Fruit fly (Drosophila melanogaster) whole organism, prepupa: Measurements from ENCODE around the gene Pp1-13C.
A peak's percentile ranks its signal among the peaks of the same experiment; 100 is the strongest.

ENCODE experiments used
- CG11294 ChIP-seq: fragments of 200-800 bp; sonication (Bioruptor generic); IDR thresholded peaks from 2 replicates; pipeline ENCODE4 v1.3.6; 2022; ENCODE audit warnings: missing biosample characterization, missing genetic modification characterization
- CG15336 ChIP-seq: fragments of 200-800 bp; sonication (Bioruptor generic); IDR thresholded peaks from 2 replicates; pipeline ENCODE4 v1.3.6; 2022; ENCODE audit warnings: missing biosample characterization, missing genetic modification characterization
- CG3032 ChIP-seq: fragments of 200-800 bp; optimal IDR thresholded peaks from 2 replicates; lab custom pipeline; 2019; ENCODE audit warnings: missing biosample characterization, mild to moderate bottlenecking, missing genetic modification characterization, moderate library complexity
- CG31627 ChIP-seq: fragments of 200-800 bp; sonication (Bioruptor generic); optimal IDR thresholded peaks from 3 replicates; lab custom pipeline; 2016; ENCODE audit warnings: missing biosample characterization, missing genetic modification characterization
- CG6163 ChIP-seq: fragments of 200-800 bp; sonication (Bioruptor generic); IDR thresholded peaks from 3 replicates; pipeline ENCODE4 v1.3.6; 2022; ENCODE audit warnings: missing biosample characterization, missing genetic modification characterization
- Eip78C ChIP-seq: fragments of 200-800 bp; sonication (Bioruptor generic); peaks from one replicate; lab custom pipeline; 2016; ENCODE audit warnings: missing biosample characterization, missing genetic modification characterization
- Ets21C ChIP-seq: fragments of 200-800 bp; sonication (Bioruptor generic); optimal IDR thresholded peaks from 3 replicates; lab custom pipeline; 2016; ENCODE audit warnings: missing biosample characterization, missing genetic modification characterization
- Hr39 ChIP-seq: fragments of 200-800 bp; sonication (Bioruptor generic); optimal IDR thresholded peaks from 2 replicates; lab custom pipeline; 2016; ENCODE audit warnings: missing biosample characterization, missing genetic modification characterization
- Hr4 ChIP-seq: fragments of 200-800 bp; sonication (Bioruptor generic); optimal IDR thresholded peaks from 3 replicates; lab custom pipeline; 2016; ENCODE audit warnings: missing biosample characterization, missing genetic modification characterization
- Lpt ChIP-seq: fragments of 200-800 bp; sonication (Bioruptor generic); optimal IDR thresholded peaks from 3 replicates; lab custom pipeline; 2016; ENCODE audit warnings: missing biosample characterization, missing genetic modification characterization
- Met ChIP-seq: fragments of 200-800 bp; sonication (Bioruptor generic); optimal IDR thresholded peaks from 3 replicates; lab custom pipeline; 2016; ENCODE audit warnings: missing biosample characterization, missing genetic modification characterization
- OdsH ChIP-seq: fragments of 200-800 bp; sonication (Bioruptor generic); optimal IDR thresholded peaks from 3 replicates; lab custom pipeline; 2016; ENCODE audit warnings: missing biosample characterization, missing genetic modification characterization
- Sox14 ChIP-seq: fragments of 200-800 bp; sonication (Bioruptor generic); optimal IDR thresholded peaks from 3 replicates; lab custom pipeline; 2016; ENCODE audit warnings: missing biosample characterization, missing genetic modification characterization
- dac ChIP-seq: fragments of 200-800 bp; sonication (Bioruptor generic); optimal IDR thresholded peaks from 2 replicates; lab custom pipeline; 2017; ENCODE audit warnings: missing biosample characterization, mild to moderate bottlenecking, missing genetic modification characterization
- dsx ChIP-seq: fragments of 200-800 bp; optimal IDR thresholded peaks from 3 replicates; lab custom pipeline; 2019; ENCODE audit warnings: missing biosample characterization, mild to moderate bottlenecking, missing genetic modification characterization, moderate library complexity; ENCODE audit not compliant: poor library complexity, severe bottlenecking
- fd85E ChIP-seq: fragments of 200-800 bp; sonication (Bioruptor generic); optimal IDR thresholded peaks from 3 replicates; lab custom pipeline; 2016; ENCODE audit warnings: missing biosample characterization, missing genetic modification characterization
- net ChIP-seq: fragments of 200-800 bp; sonication (Bioruptor generic); optimal IDR thresholded peaks from 3 replicates; lab custom pipeline; 2016; ENCODE audit warnings: missing biosample characterization, missing genetic modification characterization
- pdm3 ChIP-seq: fragments of 200-800 bp; sonication (Bioruptor generic); optimal IDR thresholded peaks from 3 replicates; lab custom pipeline; 2016; ENCODE audit warnings: missing biosample characterization, missing genetic modification characterization
- spab ChIP-seq: fragments of 200-800 bp; sonication (Bioruptor generic); optimal IDR thresholded peaks from 2 replicates; lab custom pipeline; 2017; ENCODE audit warnings: missing biosample characterization, mild to moderate bottlenecking, missing genetic modification characterization, missing genetic modification reagents
- svp ChIP-seq: fragments of 200-800 bp; sonication (Bioruptor generic); peaks from one replicate; lab custom pipeline; 2016; ENCODE audit warnings: missing biosample characterization, missing genetic modification characterization

Pp1-13C gene

DNA sequence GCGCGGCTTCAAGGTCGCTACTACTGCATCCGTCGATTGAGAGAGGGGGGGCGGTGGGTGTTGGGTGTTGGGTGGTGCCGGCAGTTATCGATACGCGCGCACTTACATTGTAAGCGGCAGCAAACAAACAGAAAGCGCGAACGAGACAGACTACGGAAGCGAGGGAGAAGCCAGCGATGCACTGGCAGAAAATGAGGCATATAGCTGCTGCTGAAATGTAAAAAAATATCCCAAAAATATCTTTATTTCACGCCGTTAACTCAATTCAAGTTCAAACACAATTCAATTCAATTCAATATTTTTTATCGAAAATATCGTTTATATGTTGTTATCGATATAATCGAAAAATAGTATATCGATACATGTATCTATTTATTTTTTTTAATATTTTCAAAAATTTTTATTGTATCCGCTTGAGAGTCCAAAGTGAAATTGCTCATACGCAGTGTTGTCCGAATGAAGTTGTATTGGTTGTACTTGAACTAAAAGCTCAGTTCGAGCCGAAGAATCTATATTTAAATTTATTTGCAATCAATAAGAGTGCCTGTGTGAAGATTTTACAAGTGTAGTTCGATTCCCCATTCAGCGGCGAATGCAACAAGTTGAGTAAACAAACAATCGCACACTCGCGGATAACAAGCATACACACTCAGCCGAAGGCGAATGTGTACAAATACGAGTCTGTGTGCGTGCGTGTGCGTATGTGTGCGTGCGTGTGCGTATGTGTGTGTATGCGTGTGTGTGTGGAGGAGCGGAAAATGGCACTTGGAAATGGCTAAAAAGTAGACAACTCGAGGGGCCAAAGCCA, 48.6 kb downstream of the Pp1-13C start (continued):
- TF ChIP-seq dac (GFP tag; lab: Kevin White, UChicago) (peak; percentile 46), Ets21C (GFP tag; lab: Kevin White, UChicago) (peak; percentile 52), CG15336 (GFP tag; lab: Robert Waterston, UW) (peak; percentile 49; the same call in 1 of the 2 replicates), OdsH (GFP tag; lab: Kevin White, UChicago) (peak; percentile 74), CG11294 (GFP tag; lab: Robert Waterston, UW) (peak; percentile 45; the same call in 1 of the 2 replicates), Hr39 (GFP tag; lab: Kevin White, UChicago) (peak; percentile 57), CG31627 (GFP tag; lab: Kevin White, UChicago) (peak; percentile 55), dsx (GFP tag; lab: Kevin White, UChicago) (peak; percentile 99), spab (GFP tag; lab: Kevin White, UChicago) (peak; percentile 42), pdm3 (GFP tag; lab: Kevin White, UChicago) (peak; percentile 62), Hr4 (GFP tag; lab: Kevin White, UChicago) (peak; percentile 54), Eip78C (GFP tag; lab: Kevin White, UChicago) (peak; percentile 91), svp (GFP tag; lab: Kevin White, UChicago) (peak; percentile 76), fd85E (GFP tag; lab: Kevin White, UChicago) (no peak), Sox14 (GFP tag; lab: Kevin White, UChicago) (peak; percentile 37)

DNA sequence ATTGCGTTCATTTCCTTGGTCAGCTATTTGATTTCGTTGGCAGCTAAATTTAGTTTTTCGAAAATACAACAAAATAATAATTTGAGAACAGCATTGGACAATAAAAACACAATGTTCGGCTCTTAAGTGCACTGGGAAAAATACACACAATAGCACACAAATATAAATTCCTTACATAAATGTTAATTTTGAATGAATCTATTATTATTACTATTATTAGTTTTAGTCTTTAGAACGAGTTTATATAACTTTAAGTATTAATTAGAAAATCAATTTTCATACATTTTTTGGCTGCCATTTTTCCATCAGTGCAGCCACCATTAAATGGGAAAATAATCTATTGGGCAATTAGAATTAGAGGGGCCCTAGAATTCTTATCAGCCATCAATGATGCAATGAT, 50.9 kb downstream of the Pp1-13C start:
- TF ChIP-seq Met (GFP tag; lab: Kevin White, UChicago) (no peak), CG3032 (tag; lab: Kevin White, UChicago) (no peak), Lpt (no peak), net (GFP tag; lab: Kevin White, UChicago) (no peak), CG6163 (GFP tag; lab: Robert Waterston, UW) (no peak)
